Worm (Caenorhabditis elegans) whole organism, L4 larva: ENCODE results near the gene taf-12.

Experiments
- F10B5.3 ChIP-seq: sonication (generic microtip); optimal IDR thresholded peaks from 2 replicates; lab custom pipeline; 2016; ENCODE audit warnings: mild to moderate bottlenecking, missing genetic modification characterization, missing compliant biosample characterization
- nhr-28 ChIP-seq: fragments of 150-350 bp; optimal IDR thresholded peaks from 2 replicates; lab custom pipeline; 2014; ENCODE audit warnings: missing biosample characterization, missing genetic modification characterization

- no peak for TF ChIP-seq nhr-28 (tag; lab: Kevin White, UChicago)
- no peak for TF ChIP-seq F10B5.3 (tag; lab: Kevin White, UChicago)
These were observed 43.0 kb downstream of the taf-12 start, which contains the start of gene rsp-8 for ce11 chrIII:11826118-11826517.
